Fruit fly (Drosophila melanogaster) ovary, adult (tissue): ENCODE measurements around the gene atl.

Experiments used
- CG17801 ChIP-seq: fragments of 200-800 bp; optimal IDR thresholded peaks from 2 replicates; lab custom pipeline; 2019; ENCODE audit warnings: missing biosample characterization, mild to moderate bottlenecking, missing genetic modification characterization, moderate library complexity; ENCODE audit not compliant: partially characterized antibody

The atl gene

dm6 chr3R:24625517-24625925, at the start of gene atl, which contains the start of gene Syx18:
Gene atl (plus strand): TSS chr3R:24625671.
Gene Syx18 (minus strand): TSS chr3R:24625562.
- TF ChIP-seq CG17801 (GFP tag; lab: Kevin White, UChicago), result peak; percentile 54

- peak; percentile 64 for TF ChIP-seq CG17801 (GFP tag; lab: Kevin White, UChicago)
Observed at dm6 chr3R:24575787-24576413, 49.6 kb upstream of the atl start.

DNA sequence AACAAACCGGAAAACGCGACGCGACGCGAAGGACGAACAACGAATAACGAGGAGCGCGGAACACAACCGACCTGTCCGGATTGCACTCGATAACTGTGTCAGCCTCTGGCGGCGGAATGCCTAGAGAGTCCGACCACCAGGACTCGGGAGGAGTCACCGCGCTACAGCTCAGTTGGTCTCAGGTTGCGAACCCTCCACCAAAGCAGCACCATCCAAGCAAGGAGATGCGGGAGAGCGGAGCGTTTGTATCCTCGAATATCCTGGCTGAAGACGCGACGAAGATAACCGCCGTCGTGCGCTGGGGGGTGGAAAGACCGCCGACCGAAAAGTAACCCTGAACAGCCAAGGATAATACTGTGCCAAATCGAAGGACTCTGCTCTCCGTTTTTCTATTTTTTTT, 48.1 kb upstream of the atl start:
- no peak for TF ChIP-seq CG17801 (GFP tag; lab: Kevin White, UChicago)

dm6 chr3R:24580067-24580962, 45.2 kb upstream of the atl start:
- no peak for TF ChIP-seq CG17801 (GFP tag; lab: Kevin White, UChicago)

DNA sequence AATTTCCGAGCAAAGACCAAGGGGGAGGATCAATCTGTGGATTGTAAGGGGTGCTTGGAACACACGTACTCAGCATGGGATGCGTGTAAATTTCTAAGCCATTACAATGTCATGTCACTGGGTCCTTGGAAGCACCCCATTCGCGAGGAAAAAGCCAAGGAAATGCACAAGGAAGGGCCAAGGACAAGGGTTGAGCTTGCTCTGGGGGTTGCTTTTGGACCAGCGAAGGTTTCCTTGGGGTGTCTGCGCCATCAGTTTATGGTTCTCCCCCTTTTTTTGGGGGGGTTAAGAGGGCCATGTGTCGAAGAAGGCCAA, 44.6 kb upstream of the atl start:
- no peak for TF ChIP-seq CG17801 (GFP tag; lab: Kevin White, UChicago)

DNA sequence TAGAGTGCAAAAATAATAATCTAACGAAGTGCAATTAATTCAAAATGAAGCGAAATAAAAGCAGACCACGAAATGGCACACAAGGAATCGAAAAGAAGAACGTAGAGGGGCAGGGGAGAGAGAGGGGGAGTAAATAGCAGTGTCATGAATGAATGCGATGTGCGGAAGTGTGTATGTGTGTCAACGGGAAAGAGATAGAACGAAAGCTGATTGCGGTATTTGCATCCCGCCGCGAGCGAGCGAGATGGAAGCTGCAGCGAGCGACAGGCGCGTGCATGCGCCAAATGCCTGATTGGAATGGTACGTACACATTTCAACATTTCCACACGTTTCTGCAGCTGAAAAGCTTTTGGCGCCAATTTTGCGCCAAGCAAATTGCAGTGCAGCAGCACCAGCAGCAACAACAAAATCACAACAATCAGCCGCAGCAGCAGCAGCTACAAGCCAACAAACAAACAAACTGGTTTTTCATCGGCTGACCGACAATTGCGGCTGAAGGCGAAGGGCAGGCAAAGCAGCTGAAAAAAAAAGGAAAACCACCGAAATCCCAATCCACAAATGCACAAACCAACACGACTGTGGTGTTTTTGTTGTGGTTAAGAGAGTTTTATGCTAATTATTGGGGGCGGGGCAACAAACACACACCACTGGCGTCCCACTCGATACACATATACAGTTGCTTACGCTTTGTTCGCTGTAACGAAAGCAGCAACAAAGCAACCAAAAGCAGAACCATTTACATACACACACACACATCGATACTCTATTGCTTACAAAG, 43.4 kb upstream of the atl start:
- peak; percentile 13 for TF ChIP-seq CG17801 (GFP tag; lab: Kevin White, UChicago)

dm6 chr3R:24582669-24582995, 42.8 kb upstream of the atl start, which contains the start of gene REPTOR:
Gene REPTOR (minus strand): TSS chr3R:24582864.
- peak; percentile 12 for TF ChIP-seq CG17801 (GFP tag; lab: Kevin White, UChicago)

- no peak for TF ChIP-seq CG17801 (GFP tag; lab: Kevin White, UChicago)
Observed at dm6 chr3R:24585042-24585698, 40.3 kb upstream of the atl start, which contains the start of the genes CG13625 and mld. Gene CG13625 (minus strand): TSS chr3R:24585160. Gene mld (plus strand): TSS chr3R:24585653.

- TF ChIP-seq CG17801 (GFP tag; lab: Kevin White, UChicago), result peak; percentile 57
Observed at dm6 chr3R:24586453-24586886, 39.0 kb upstream of the atl start.

DNA sequence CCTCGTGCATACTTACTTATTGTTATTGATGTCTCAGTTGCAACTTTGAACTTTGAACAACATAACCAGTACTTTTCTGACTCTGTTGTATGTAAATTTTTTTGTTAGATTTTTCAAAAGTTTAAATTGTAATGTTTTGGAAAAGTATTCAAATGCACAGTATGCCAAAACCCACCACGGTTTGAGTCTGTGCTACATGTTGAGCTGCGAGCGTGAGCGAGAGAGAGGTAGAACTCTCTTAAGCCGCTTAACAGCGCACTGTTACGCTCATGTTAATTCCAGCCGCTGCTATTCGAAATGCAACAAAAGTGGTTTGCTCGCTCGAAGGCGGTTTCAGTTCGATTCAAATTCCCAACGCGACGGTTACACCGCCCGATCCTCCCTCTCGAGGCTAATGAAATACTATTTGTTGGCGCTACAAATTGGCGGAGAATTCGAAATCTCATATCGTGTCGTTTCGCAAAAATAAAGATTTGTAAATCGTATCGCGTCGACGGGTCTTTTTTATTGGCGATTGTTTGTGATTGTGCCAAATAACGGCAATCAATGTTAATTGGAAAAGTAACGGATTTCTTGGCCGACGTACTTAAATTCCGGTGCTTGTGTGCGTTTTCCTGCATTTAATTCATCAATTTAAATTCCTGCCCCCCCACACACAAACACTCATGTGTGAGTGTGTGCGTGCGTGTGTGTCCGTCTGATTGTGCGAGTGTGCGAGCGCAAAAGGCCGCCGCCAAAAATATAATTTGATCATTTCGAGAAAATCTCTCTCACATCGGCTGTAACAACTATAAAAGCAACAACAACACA, 36.4 kb upstream of the atl start:
- TF ChIP-seq CG17801 (GFP tag; lab: Kevin White, UChicago), result peak; percentile 45

DNA sequence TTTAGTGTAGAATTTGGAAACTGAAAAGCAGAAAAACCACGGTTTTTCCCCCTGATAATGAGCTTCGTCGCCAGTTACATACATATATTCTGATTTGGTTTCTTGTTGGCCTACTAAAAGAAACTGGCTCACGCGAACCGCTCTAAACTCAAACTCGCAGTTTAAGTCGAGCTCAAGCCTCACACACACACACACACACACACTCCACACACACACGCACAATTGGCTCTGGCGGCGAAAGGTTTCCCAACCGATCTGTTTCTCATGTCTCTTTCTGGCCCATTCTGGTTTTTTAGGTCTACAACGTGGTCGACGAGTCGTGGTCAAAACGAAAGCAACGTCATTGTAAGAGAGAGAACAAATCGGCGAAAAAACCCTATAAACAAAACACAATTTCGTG, 35.2 kb upstream of the atl start:
- no peak for TF ChIP-seq CG17801 (GFP tag; lab: Kevin White, UChicago)

- no peak for TF ChIP-seq CG17801 (GFP tag; lab: Kevin White, UChicago)
Observed at dm6 chr3R:24593733-24594132, 31.7 kb upstream of the atl start.

dm6 chr3R:24595330-24596114, 29.9 kb upstream of the atl start:
- TF ChIP-seq CG17801 (GFP tag; lab: Kevin White, UChicago), result no peak
